Worm (Caenorhabditis elegans) whole organism, L2 larva: Measurements from ENCODE around the gene idh-1.

ENCODE experiments used
- ama-1 ChIP-seq: fragments of 150-350 bp; optimal IDR thresholded peaks from 2 replicates; lab custom pipeline; 2018; ENCODE audit warnings: inconsistent platforms
- dmd-4 ChIP-seq: sonication (generic microtip); optimal IDR thresholded peaks from 2 replicates; lab custom pipeline; 2017; ENCODE audit warnings: missing biosample characterization, missing genetic modification characterization
- fos-1 ChIP-seq: fragments of 150-350 bp; optimal IDR thresholded peaks from 2 replicates; lab custom pipeline; 2014; ENCODE audit warnings: missing biosample characterization, missing genetic modification characterization
- lin-13 ChIP-seq: fragments of 150-350 bp; optimal IDR thresholded peaks from 2 replicates; lab custom pipeline; 2014; ENCODE audit warnings: missing biosample characterization, missing genetic modification reagents, missing genetic modification characterization
- lsy-2 ChIP-seq, 2 experiments: fragments of 150-350 bp in 1 of 2; sonication (generic microtip) in 1 of 2; optimal IDR thresholded peaks; 2 replicates each; lab custom pipeline; 2014 to 2017; ENCODE audit warnings: missing biosample characterization in 2 of 2, missing genetic modification characterization in 2 of 2
- skn-1 ChIP-seq: sonication (generic microtip); optimal IDR thresholded peaks from 2 replicates; lab custom pipeline; 2017; ENCODE audit warnings: missing biosample characterization, missing genetic modification characterization
- ztf-4 ChIP-seq: fragments of 150-350 bp; optimal IDR thresholded peaks from 2 replicates; lab custom pipeline; 2014; ENCODE audit warnings: missing biosample characterization, missing genetic modification characterization

- TF ChIP-seq fos-1 (no peak), lsy-2 (tag; optimal IDR thresholded peaks at IDR 0.05; lab: Kevin White, UChicago) (no peak), skn-1 (tag; lab: Kevin White, UChicago) (no peak), lin-13 (GFP tag; lab: Kevin White, UChicago) (no peak), ama-1 (no peak), ztf-4 (tag; lab: Kevin White, UChicago) (no peak), dmd-4 (tag; lab: Kevin White, UChicago) (no peak)
Measured at ce11 chrIV:9408004-9408403, 32.9 kb downstream of the idh-1 start, which contains the start of gene F56D5.5.
